Fruit fly (Drosophila melanogaster): Measurements from ENCODE around the gene CG9265.

The CG9265 gene

DNA sequence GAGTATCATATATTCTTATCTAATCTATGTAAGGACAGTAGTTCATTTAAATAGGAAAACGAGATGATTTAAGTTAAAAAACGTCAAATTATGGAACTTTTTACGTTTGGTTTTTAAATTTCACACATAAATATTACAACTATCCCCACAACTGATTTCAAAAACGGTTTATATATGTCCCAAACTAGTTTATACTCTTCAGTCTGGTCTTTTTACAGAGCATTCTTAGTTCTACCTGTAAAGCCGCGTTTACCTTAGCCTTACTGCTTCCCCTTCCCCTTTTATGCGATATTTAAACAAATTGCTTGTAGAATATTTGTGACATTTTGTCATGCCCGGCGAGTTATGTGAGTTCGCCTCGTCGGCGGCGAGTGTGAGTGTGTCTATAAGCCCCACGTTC is 55.1 kb downstream of the CG9265 start:
- no peak for TF ChIP-seq CTCF (optimal IDR thresholded peaks at IDR 0.05)
- no peak for TF ChIP-seq CG8478 (optimal IDR thresholded peaks at IDR 0.05)

DNA sequence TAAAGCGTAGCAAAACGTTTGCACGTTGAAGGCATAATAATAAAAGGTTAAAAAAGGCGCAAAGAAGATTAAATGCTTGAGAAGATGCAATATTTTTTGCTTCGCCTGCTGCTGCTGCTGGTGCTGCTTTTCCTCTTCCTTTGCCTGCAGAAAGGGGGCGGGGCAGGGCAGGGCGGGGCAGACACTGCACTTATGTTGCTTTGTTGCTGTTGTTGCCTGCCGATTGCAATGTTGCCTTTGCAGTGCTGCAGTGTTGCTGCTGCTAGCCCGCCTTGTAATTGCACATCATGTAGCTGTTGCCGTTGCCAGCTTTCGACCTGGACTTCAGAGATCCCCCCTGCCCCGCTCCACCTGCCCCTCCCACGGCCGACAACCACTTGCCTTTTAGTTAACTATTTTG is 55.8 kb downstream of the CG9265 start:
- TF ChIP-seq CG8478 (optimal IDR thresholded peaks at IDR 0.05), result no peak
- no peak for TF ChIP-seq CTCF (optimal IDR thresholded peaks at IDR 0.05)

DNA sequence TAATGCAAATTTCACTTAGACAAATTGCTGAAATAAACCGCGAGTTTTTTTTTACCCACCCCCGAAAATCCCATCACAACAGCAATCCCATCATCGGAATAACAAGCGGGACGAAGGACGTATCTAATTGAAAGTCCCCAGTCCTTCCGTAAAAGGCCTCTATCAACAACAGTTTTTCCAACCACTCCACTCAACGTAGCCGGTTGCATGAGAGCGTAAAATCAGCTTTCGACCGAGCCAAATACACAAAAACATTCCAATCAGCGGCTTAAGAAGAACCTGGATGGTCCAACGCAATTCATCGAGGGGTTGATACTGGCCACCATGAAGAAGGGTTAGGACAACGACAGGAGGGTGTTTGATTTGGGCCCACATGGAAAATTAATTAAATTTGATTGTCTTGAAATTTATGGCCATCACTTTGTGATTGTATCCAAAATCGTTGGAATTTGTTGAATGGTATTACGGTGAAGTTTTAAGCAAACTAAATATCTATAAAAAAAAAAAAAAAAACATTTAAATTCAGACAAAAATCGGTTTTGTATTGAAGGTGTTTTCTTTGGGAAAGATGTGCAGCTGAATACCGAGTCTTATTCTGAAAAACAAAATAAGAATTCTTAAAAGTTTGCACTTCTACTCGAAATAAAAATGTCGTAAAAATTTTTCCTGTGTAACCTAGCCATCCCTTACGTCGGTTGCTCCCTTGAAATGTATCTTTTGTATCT is 56.6 kb downstream of the CG9265 start:
- TF ChIP-seq CG8478 (optimal IDR thresholded peaks at IDR 0.05) (no peak), CTCF (optimal IDR thresholded peaks at IDR 0.05) (no peak)

DNA sequence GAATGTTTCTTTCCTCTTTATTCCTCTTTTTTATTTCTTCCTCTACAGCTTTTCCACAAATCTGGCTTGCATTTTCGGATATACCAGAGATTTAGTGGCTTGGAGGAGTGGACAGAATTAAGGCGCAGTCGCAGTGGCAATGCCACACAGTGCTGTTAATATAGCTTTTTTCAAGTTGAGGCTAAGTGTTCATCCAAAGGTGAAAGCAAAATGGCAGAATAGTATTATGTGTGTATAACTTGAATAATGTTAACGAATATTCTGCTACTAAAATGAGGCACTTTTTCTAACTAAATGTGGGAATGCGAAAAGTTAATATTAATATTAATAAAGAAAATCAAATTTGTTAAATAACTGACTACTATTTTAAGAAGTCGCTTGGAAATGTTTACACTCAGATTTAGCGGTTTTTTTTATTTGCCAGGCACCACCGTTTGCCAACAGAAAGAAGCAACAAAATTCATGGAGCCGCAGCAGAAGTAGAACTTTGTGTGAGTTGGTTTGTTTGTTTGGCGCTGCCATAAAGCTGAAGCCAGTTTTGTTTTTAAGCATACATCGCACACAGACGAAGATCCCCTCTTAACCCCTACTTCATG is 58.1 kb downstream of the CG9265 start:
- TF ChIP-seq CTCF (optimal IDR thresholded peaks at IDR 0.05) (no peak), CG8478 (optimal IDR thresholded peaks at IDR 0.05) (no peak)

DNA sequence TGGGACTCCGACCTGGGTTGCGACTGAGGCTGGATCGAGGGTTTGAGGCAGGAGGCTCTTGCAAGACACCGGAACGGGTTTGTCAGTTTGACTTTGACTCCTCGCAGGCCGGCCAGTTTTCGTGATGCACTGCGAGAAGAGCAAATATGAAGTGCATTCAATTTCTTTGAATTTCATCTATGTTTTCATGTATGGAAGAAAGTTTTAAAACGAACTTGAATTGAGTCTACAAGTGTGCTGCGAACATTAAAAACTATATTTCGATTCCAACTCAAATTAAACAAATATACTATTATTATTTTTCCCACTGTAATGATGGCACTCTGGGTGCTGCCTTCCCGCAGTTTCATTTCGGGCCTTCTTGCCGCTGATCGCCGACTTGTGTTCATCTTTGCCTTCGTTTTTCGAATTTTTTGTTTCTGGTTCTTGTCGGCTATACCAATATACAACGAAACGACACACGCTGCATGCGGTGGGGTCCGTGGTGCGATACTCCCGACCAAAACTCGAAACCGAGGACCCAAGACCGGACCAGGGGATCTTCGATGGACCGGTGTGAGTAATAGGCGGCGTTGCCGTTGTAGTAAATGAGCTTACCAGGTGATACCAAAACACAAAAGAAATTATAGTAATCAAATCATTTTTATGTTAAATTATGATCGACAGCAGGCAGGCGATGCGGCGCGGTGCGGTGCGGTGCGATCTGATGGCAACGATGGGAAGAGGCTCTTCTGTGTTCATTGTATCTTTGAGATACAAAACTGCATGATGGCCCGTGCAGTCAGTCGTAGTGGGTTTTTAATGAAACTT is 61.8 kb downstream of the CG9265 start:
- no peak for TF ChIP-seq CG8478 (optimal IDR thresholded peaks at IDR 0.05)
- no peak for TF ChIP-seq CTCF (optimal IDR thresholded peaks at IDR 0.05)

DNA sequence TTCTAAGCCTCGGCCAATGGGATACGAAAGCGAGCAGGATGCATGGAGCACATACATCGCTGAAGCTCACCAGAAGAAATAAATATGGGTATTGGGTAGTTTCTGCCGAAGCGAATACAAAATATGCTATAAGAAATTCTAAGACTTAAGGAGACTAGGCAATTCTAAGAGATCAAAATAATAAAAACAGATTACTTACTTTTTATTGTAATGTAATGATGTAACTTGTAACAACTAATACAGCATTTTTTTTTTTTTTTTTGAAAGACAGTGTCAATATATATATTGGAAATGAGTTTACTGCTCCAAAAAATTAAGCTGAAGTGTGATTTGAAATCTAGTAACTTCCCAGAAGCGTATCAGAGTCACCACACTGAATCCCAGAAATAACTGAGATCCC is 62.7 kb downstream of the CG9265 start:
- no peak for TF ChIP-seq CG8478 (optimal IDR thresholded peaks at IDR 0.05)
- TF ChIP-seq CTCF (optimal IDR thresholded peaks at IDR 0.05), result no peak
